Fruit fly (Drosophila melanogaster) whole organism, pupa: Measurements from ENCODE around the gene CG43367.

Experiments
- CG10348 ChIP-seq: fragments of 200-800 bp; sonication (Bioruptor generic); IDR thresholded peaks from 2 replicates; pipeline ENCODE4 v1.3.6; 2022; ENCODE audit warnings: missing biosample characterization, missing genetic modification characterization
- CG12605 ChIP-seq: fragments of 200-800 bp; sonication (Bioruptor generic); IDR thresholded peaks from 2 replicates; pipeline ENCODE4 v1.3.6; 2022; ENCODE audit warnings: missing biosample characterization, missing genetic modification characterization
- CG13204 ChIP-seq: fragments of 200-800 bp; sonication (Bioruptor generic); optimal IDR thresholded peaks from 2 replicates; lab custom pipeline; 2018; ENCODE audit warnings: missing biosample characterization, mild to moderate bottlenecking, missing genetic modification characterization, moderate library complexity
- CG14655 ChIP-seq: fragments of 200-800 bp; sonication (Bioruptor generic); optimal IDR thresholded peaks from 3 replicates; lab custom pipeline; 2017; ENCODE audit warnings: mild to moderate bottlenecking, missing biosample characterization, missing genetic modification reagents, missing genetic modification characterization
- CG15710 ChIP-seq: fragments of 200-800 bp; sonication (Bioruptor generic); optimal IDR thresholded peaks from 2 replicates; lab custom pipeline; 2018; ENCODE audit warnings: missing biosample characterization, mild to moderate bottlenecking, missing genetic modification characterization, moderate library complexity
- CG17806 ChIP-seq: fragments of 200-800 bp; sonication (Bioruptor generic); optimal IDR thresholded peaks from 2 replicates; lab custom pipeline; 2018; ENCODE audit warnings: missing biosample characterization, mild to moderate bottlenecking, missing genetic modification characterization, moderate library complexity
- CG32121 ChIP-seq: fragments of 200-800 bp; sonication (Bioruptor generic); IDR thresholded peaks from 2 replicates; pipeline ENCODE4 v1.3.6; 2022; ENCODE audit warnings: missing biosample characterization, missing genetic modification characterization
- CG34367 ChIP-seq: fragments of 200-800 bp; sonication (Bioruptor generic); optimal IDR thresholded peaks from 2 replicates; lab custom pipeline; 2018; ENCODE audit warnings: missing biosample characterization, mild to moderate bottlenecking, missing genetic modification characterization
- CG4496 ChIP-seq: fragments of 200-800 bp; sonication (Bioruptor generic); IDR thresholded peaks from 3 replicates; pipeline ENCODE4 v1.3.6; 2022; ENCODE audit warnings: missing biosample characterization, missing genetic modification characterization
- CG8159 ChIP-seq: fragments of 200-800 bp; sonication (Bioruptor generic); optimal IDR thresholded peaks from 3 replicates; lab custom pipeline; 2018; ENCODE audit warnings: missing biosample characterization, mild to moderate bottlenecking, missing genetic modification characterization, moderate library complexity
- CG8301 ChIP-seq: fragments of 200-800 bp; sonication (Bioruptor generic); optimal IDR thresholded peaks from 2 replicates; lab custom pipeline; 2018; ENCODE audit warnings: missing biosample characterization, mild to moderate bottlenecking, missing genetic modification characterization
- CG9948 ChIP-seq: fragments of 200-800 bp; sonication (Bioruptor generic); optimal IDR thresholded peaks from 2 replicates; lab custom pipeline; 2018; ENCODE audit warnings: missing biosample characterization, mild to moderate bottlenecking, missing genetic modification characterization, moderate library complexity
- D1 ChIP-seq: fragments of 200-800 bp; sonication (Bioruptor generic); optimal IDR thresholded peaks from 2 replicates; lab custom pipeline; 2018; ENCODE audit warnings: missing biosample characterization, mild to moderate bottlenecking, missing genetic modification characterization, moderate library complexity
- EcR ChIP-seq: fragments of 200-800 bp; sonication (Bioruptor generic); optimal IDR thresholded peaks from 3 replicates; lab custom pipeline; 2019; ENCODE audit warnings: missing biosample characterization, missing genetic modification characterization, mild to moderate bottlenecking, moderate library complexity, missing genetic modification reagents
- Ets98B ChIP-seq: fragments of 200-800 bp; sonication (Bioruptor generic); IDR thresholded peaks from 2 replicates; pipeline ENCODE4 v1.3.6; 2022; ENCODE audit warnings: missing biosample characterization, missing genetic modification characterization
- Pif1A ChIP-seq: fragments of 200-800 bp; sonication (Bioruptor generic); optimal IDR thresholded peaks from 3 replicates; lab custom pipeline; 2016; ENCODE audit warnings: missing biosample characterization, missing genetic modification characterization
- Pif1B ChIP-seq: fragments of 200-800 bp; sonication (Bioruptor generic); optimal IDR thresholded peaks from 3 replicates; lab custom pipeline; 2016; ENCODE audit warnings: missing biosample characterization, missing genetic modification characterization
- Snoo ChIP-seq: fragments of 200-800 bp; sonication (Bioruptor generic); optimal IDR thresholded peaks from 3 replicates; lab custom pipeline; 2017; ENCODE audit warnings: missing biosample characterization, mild to moderate bottlenecking, missing genetic modification characterization, inconsistent platforms
- fd96Ca ChIP-seq: fragments of 200-800 bp; sonication (Bioruptor generic); IDR thresholded peaks from 3 replicates; pipeline ENCODE4 v1.3.6; 2022; ENCODE audit warnings: missing biosample characterization, missing genetic modification characterization
- gl ChIP-seq: fragments of 200-800 bp; sonication (Bioruptor generic); optimal IDR thresholded peaks from 2 replicates; lab custom pipeline; 2018; ENCODE audit warnings: missing biosample characterization, mild to moderate bottlenecking, missing genetic modification characterization
- rn ChIP-seq: fragments of 200-800 bp; sonication (Bioruptor generic); IDR thresholded peaks from 2 replicates; pipeline ENCODE4 v1.3.6; 2022; ENCODE audit warnings: missing biosample characterization, missing genetic modification characterization

The CG43367 gene

DNA sequence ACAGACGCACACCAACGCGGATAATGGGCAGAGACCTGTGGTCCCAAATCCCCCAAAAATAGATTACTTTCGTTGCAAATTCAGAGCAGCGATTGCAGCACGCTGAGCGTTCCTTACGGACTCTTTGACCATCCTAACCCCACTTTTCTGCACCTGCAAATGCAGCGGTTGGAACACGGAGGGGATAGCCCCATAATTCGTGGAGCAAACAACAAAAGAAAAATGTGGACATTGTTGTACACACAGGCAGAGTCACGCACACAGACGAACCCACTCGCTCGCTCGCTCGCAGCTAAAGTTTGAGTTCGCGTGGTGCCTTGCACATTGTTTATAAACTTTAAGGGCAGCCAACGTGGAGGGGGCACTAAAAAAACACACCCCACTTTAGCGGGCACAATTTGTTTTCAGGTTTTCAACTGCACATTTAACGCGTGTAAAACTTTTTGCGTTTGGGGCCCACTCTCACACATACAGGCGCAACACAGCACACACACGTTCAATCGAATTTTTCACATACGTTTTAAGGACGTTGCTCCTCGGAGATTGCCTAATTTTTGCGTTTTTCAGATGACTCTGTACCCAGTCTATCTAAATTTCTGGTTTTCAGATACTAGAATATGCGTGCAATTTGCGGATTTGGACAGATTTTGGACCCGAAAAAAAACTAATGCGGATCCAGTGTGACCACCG lies 60.0 kb downstream of the CG43367 start:
- no peak for TF ChIP-seq Snoo
- TF ChIP-seq D1 (tag; lab: Kevin White, UChicago): no peak
- no peak for TF ChIP-seq CG12605 (GFP tag; lab: Robert Waterston, UW)
- no peak for TF ChIP-seq CG10348 (GFP tag; lab: Robert Waterston, UW)
- TF ChIP-seq CG15710 (tag; lab: Kevin White, UChicago): no peak
- TF ChIP-seq CG34367 (tag; lab: Kevin White, UChicago): no peak
- TF ChIP-seq Ets98B: peak; percentile 6; the same call in 1 of the 2 replicates
- no peak for TF ChIP-seq Pif1A (GFP tag; lab: Kevin White, UChicago)
- no peak for TF ChIP-seq gl
- TF ChIP-seq fd96Ca (GFP tag; lab: Robert Waterston, UW): 0 out of 3 replicates have a peak, but pooled peaks have one; percentile 10
- no peak for TF ChIP-seq CG8301
- no peak for TF ChIP-seq CG8159 (tag; lab: Kevin White, UChicago)
- no peak for TF ChIP-seq CG17806

dm6 chr3L:4254301-4254834 lies 60.6 kb downstream of the CG43367 start, which contains the start of the genes ago and CG1265:
Gene ago (minus strand): TSS chr3L:4254306.
Gene CG1265 (plus strand): TSS chr3L:4254776.
- TF ChIP-seq Ets98B (0 out of 2 replicates have a peak, but pooled peaks have one; percentile 1), CG12605 (GFP tag; lab: Robert Waterston, UW) (no peak), CG4496 (GFP tag; lab: Robert Waterston, UW) (peak; percentile 20; the same call in 2 of the 3 replicates), CG17806 (peak; percentile 20), CG8159 (tag; lab: Kevin White, UChicago) (peak; percentile 39), CG9948 (tag; lab: Kevin White, UChicago) (peak; percentile 6), CG14655 (GFP tag; lab: Kevin White, UChicago) (no peak), Snoo (peak; percentile 37), CG15710 (tag; lab: Kevin White, UChicago) (peak; percentile 44)
- TF ChIP-seq, all 21 proteins: peak for 7

dm6 chr3L:4259102-4259558 lies 65.3 kb downstream of the CG43367 start, which contains the start of the genes CG15011 and CG1309:
Gene CG15011 (minus strand): TSS chr3L:4259152.
Gene CG1309 (plus strand): TSS chr3L:4259430.
- TF ChIP-seq CG8159 (tag; lab: Kevin White, UChicago): peak; percentile 80
- TF ChIP-seq fd96Ca (GFP tag; lab: Robert Waterston, UW): no peak
- no peak for TF ChIP-seq D1 (tag; lab: Kevin White, UChicago)
- TF ChIP-seq CG17806: peak; percentile 70
- TF ChIP-seq CG14655 (GFP tag; lab: Kevin White, UChicago): no peak
- TF ChIP-seq CG9948 (tag; lab: Kevin White, UChicago): peak; percentile 69
- TF ChIP-seq CG34367 (tag; lab: Kevin White, UChicago): peak; percentile 61
- peak; percentile 34 for TF ChIP-seq EcR (GFP tag; lab: Kevin White, UChicago)
- TF ChIP-seq CG13204: no peak
- TF ChIP-seq CG10348 (GFP tag; lab: Robert Waterston, UW): no peak
- TF ChIP-seq Snoo: peak; percentile 68
- TF ChIP-seq CG12605 (GFP tag; lab: Robert Waterston, UW): no peak
- no peak for TF ChIP-seq Pif1A (GFP tag; lab: Kevin White, UChicago)
- TF ChIP-seq Ets98B: peak; percentile 47; the same call in 1 of the 2 replicates
- TF ChIP-seq CG4496 (GFP tag; lab: Robert Waterston, UW): peak; percentile 82
- TF ChIP-seq CG8301: peak; percentile 63
- TF ChIP-seq Pif1B: no peak
- TF ChIP-seq rn: no peak
- TF ChIP-seq CG32121 (GFP tag; lab: Robert Waterston, UW): peak; percentile 66
- TF ChIP-seq gl: peak; percentile 31
- peak; percentile 77 for TF ChIP-seq CG15710 (tag; lab: Kevin White, UChicago)

- TF ChIP-seq CG8301: no peak
- no peak for TF ChIP-seq CG9948 (tag; lab: Kevin White, UChicago)
- no peak for TF ChIP-seq Snoo
- no peak for TF ChIP-seq CG8159 (tag; lab: Kevin White, UChicago)
- no peak for TF ChIP-seq CG32121 (GFP tag; lab: Robert Waterston, UW)
- TF ChIP-seq EcR (GFP tag; lab: Kevin White, UChicago): no peak
- no peak for TF ChIP-seq CG10348 (GFP tag; lab: Robert Waterston, UW)
- TF ChIP-seq fd96Ca (GFP tag; lab: Robert Waterston, UW): no peak
- TF ChIP-seq CG4496 (GFP tag; lab: Robert Waterston, UW): no peak
- no peak for TF ChIP-seq Pif1A (GFP tag; lab: Kevin White, UChicago)
- no peak for TF ChIP-seq CG12605 (GFP tag; lab: Robert Waterston, UW)
- no peak for TF ChIP-seq CG14655 (GFP tag; lab: Kevin White, UChicago)
- no peak for TF ChIP-seq CG15710 (tag; lab: Kevin White, UChicago)
- TF ChIP-seq CG13204: no peak
- TF ChIP-seq CG17806: no peak
- no peak for TF ChIP-seq rn
- no peak for TF ChIP-seq gl
Measured at dm6 chr3L:4261177-4261576, 67.4 kb downstream of the CG43367 start.

- no peak for TF ChIP-seq D1 (tag; lab: Kevin White, UChicago)
- TF ChIP-seq CG15710 (tag; lab: Kevin White, UChicago): no peak
- no peak for TF ChIP-seq CG17806
- TF ChIP-seq CG10348 (GFP tag; lab: Robert Waterston, UW): no peak
- no peak for TF ChIP-seq Pif1B
- no peak for TF ChIP-seq CG9948 (tag; lab: Kevin White, UChicago)
- no peak for TF ChIP-seq CG8301
- no peak for TF ChIP-seq CG4496 (GFP tag; lab: Robert Waterston, UW)
- TF ChIP-seq rn: no peak
- TF ChIP-seq gl: no peak
- no peak for TF ChIP-seq CG8159 (tag; lab: Kevin White, UChicago)
- TF ChIP-seq CG34367 (tag; lab: Kevin White, UChicago): no peak
- TF ChIP-seq EcR (GFP tag; lab: Kevin White, UChicago): no peak
- TF ChIP-seq Ets98B: no peak
- no peak for TF ChIP-seq CG12605 (GFP tag; lab: Robert Waterston, UW)
- TF ChIP-seq CG13204: no peak
Measured at dm6 chr3L:4262384-4262783, 68.6 kb downstream of the CG43367 start, which contains the start of the genes CG11586 and VhaM9.7-a. Gene CG11586 (minus strand): TSS chr3L:4262470. Gene VhaM9.7-a (plus strand): TSS chr3L:4262705.
